Worm (Caenorhabditis elegans): ENCODE results near the gene ttc-39B.

The ttc-39B gene

DNA sequence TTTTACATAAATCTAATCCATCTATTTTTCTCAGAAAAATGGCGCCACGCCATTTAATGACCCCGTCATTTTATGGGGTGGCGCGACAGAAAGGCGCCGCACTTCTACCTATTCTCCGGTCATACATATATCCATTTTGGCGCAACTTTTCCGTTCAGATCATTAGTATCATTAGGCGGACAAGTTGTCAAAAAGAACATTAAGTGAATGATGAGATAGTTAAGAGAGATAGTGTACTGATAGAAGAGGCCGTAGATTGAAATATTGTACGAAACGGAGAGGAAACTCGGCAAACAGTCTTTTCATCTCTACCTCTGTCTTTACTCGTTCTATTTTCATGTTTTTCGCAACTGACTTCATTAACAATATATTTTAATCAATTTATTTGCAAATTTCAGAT lies 9.7 kb downstream of the ttc-39B start, which contains the start of gene sma-6:
Gene sma-6 (plus strand): TSS at position 399 of the 400 bp plus-strand sequence.
- peak; percentile 24 for TF ChIP-seq nhr-28 (tag; optimal IDR thresholded peaks at IDR 0.05)
- peak; percentile 12 for TF ChIP-seq dve-1 (tag; optimal IDR thresholded peaks at IDR 0.05; ENCODE audit: insufficient read depth)
- TF ChIP-seq ceh-28 (tag; optimal IDR thresholded peaks at IDR 0.05) = no peak
- TF ChIP-seq ceh-32 (tag; optimal IDR thresholded peaks at IDR 0.05; ENCODE audit: poor library complexity) = no peak
- no peak for TF ChIP-seq mes-2 (tag; optimal IDR thresholded peaks at IDR 0.05; ENCODE audit: poor library complexity, severe bottlenecking)
- peak; percentile 22 for TF ChIP-seq pqm-1 (tag; optimal IDR thresholded peaks at IDR 0.05)
- TF ChIP-seq zag-1 (tag; optimal IDR thresholded peaks at IDR 0.05) = no peak
- no peak for TF ChIP-seq spr-1 (tag; optimal IDR thresholded peaks at IDR 0.05)

DNA sequence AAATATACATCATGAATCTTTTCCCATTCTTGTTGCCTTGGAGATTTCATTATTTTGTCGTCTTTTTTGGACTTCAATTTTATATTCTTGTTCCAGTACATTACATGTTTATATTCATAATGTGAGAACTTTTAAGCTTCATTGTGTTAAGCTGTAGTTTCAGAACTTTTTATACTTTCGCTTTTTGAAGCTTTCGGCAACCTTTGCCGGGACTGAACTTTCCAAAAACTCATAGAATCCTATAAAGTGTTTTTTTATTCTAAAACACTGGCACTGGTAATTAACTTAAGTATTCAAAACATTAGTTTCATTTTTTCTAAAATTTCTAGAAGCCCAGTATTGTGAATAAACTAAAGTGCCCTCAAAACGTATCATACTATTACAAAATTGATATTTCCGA lies 10.8 kb downstream of the ttc-39B start, which contains the start of gene C32D5.4:
Gene C32D5.4 (minus strand): TSS at position 101 of the 400 bp plus-strand sequence.
- no peak for TF ChIP-seq vab-7 (GFP tag; IDR thresholded peaks at IDR 0.05)
- TF ChIP-seq ceh-32 (tag; optimal IDR thresholded peaks at IDR 0.05; ENCODE audit: poor library complexity) = no peak
- no peak for TF ChIP-seq F26F4.8 (GFP tag; conservative IDR thresholded peaks at IDR 0.05)
- TF ChIP-seq madf-5 (GFP tag; IDR thresholded peaks at IDR 0.05) = no peak

DNA sequence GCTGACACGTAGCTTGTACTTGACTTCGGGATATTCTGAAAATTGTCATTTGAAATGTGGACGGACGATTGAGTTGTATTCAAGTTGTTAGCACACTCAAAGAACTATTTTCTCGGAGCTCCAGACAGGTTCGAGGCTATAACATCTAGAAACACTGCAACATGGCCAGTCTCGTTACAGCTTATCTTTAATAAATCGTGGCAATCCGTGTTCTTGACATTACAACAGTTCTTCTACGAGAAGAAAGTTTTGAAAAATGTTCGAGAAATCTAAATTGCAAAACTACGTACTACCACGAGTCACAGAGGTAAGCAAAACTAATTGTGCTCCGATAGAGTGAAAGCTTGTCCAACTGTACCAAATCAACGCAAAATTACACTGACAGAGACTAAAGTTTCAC lies 11.7 kb downstream of the ttc-39B start:
- TF ChIP-seq unc-62 (GFP tag; optimal IDR thresholded peaks at IDR 0.05 in 1 of 2) (peak in 1 of 2 experiments; percentile 97), unc-62 (tag; optimal IDR thresholded peaks at IDR 0.05) (no peak), ztf-11 (tag; optimal IDR thresholded peaks at IDR 0.05) (no peak)

DNA sequence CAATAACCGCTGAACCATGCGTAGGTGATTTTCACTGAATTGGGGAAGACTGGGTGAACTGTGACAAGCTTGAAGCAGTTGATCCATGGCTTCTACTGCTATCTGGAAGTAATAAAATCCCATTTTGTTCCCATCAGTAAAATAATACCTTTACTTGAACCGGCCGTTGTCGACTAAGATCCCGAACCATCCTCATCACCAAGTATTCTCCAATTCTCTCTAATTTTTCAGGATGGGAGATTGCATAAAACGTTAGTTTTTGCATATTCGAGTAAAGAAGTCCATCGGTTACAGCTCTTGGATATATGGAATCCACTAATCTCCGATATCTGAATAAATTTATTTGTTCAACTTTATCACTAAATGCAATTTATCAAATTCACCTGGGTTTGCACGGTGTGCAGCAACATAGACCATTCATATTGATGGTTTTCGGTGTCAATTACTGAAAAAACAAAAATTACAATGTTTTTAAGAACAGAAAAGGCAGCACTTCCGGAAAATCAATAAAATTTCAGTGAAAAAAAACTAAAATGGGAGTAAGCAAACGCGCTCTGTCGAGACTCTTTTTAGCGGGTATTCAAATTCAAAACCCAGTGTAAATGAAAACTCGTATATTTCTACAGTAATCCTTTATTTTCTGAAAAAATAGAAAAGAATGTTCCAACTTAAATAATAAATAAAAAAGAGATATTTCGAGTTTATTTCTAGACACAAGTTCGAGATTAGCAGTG lies 13.0 kb downstream of the ttc-39B start, which contains the start of gene efr-3:
Gene efr-3 (minus strand): TSS at position 505 of the 734 bp plus-strand sequence.
- TF ChIP-seq saeg-2 (GFP tag; IDR thresholded peaks at IDR 0.05) (no peak), zfp-2 (tag; optimal IDR thresholded peaks at IDR 0.05) (no peak), pqm-1 (tag; optimal IDR thresholded peaks at IDR 0.05) (no peak), madf-5 (GFP tag; IDR thresholded peaks at IDR 0.05) (no peak), pha-4 (GFP tag; IDR thresholded peaks at IDR 0.05) (no peak), pha-4 (tag; optimal IDR thresholded peaks at IDR 0.05) (no peak), hlh-30 (tag; optimal IDR thresholded peaks at IDR 0.05; ENCODE audit: insufficient read depth) (peak; percentile 11), hmg-1.1 (GFP tag; IDR thresholded peaks at IDR 0.05) (0 out of 2 replicates have a peak, but pooled peaks have one; percentile 16), lim-7 (GFP tag; IDR thresholded peaks at IDR 0.05) (no peak), skn-1 (tag; optimal IDR thresholded peaks at IDR 0.05) (no peak), nhr-6 (tag; optimal IDR thresholded peaks at IDR 0.05) (peak; percentile 23), rbr-2 (tag; optimal IDR thresholded peaks at IDR 0.05) (peak; percentile 20), lin-29 (GFP tag; IDR thresholded peaks at IDR 0.05) (no peak), lin-38 (GFP tag; IDR thresholded peaks at IDR 0.05) (peak; percentile 93), F44E2.7 (GFP tag; IDR thresholded peaks at IDR 0.05) (no peak), hlh-11 (tag; optimal IDR thresholded peaks at IDR 0.05) (no peak), php-3 (GFP tag; IDR thresholded peaks at IDR 0.05) (no peak), lir-3 (tag; optimal IDR thresholded peaks at IDR 0.05) (no peak), aha-1 (tag) (peak; percentile 88), unc-62 (GFP tag; optimal IDR thresholded peaks at IDR 0.05 in 1 of 2) (peak in 1 of 2 experiments; percentile 93), unc-62 (tag; optimal IDR thresholded peaks at IDR 0.05) (no peak), vab-7 (GFP tag; IDR thresholded peaks at IDR 0.05) (no peak), mes-2 (tag; optimal IDR thresholded peaks at IDR 0.05; ENCODE audit: poor library complexity, severe bottlenecking) (peak; percentile 40), lsy-2 (tag; optimal IDR thresholded peaks at IDR 0.05) (peak in 1 of 2 experiments; percentile 65), gei-8 (GFP tag; optimal IDR thresholded peaks at IDR 0.05) (no peak), dpl-1 (GFP tag; optimal IDR thresholded peaks at IDR 0.05) (peak; percentile 88)
